Fruit fly (Drosophila melanogaster) Kc167 (cell line): ENCODE data around the gene CG9164.

ENCODE experiments used
- Myc ChIP-seq: fragments of >200 bp; optimal IDR thresholded peaks from 2 replicates; lab custom pipeline; 2017; ENCODE audit warnings: missing external identifiers
- Sin3A ChIP-seq: fragments of >200 bp; optimal IDR thresholded peaks from 2 replicates; lab custom pipeline; 2018; ENCODE audit warnings: missing external identifiers
- h ChIP-seq: fragments of >200 bp; optimal IDR thresholded peaks from 3 replicates; lab custom pipeline; 2018; ENCODE audit warnings: missing external identifiers
- insv ChIP-seq: fragments of >200 bp; optimal IDR thresholded peaks from 3 replicates; lab custom pipeline; 2018; ENCODE audit warnings: missing external identifiers
- psq ChIP-seq: fragments of >200 bp; optimal IDR thresholded peaks from 2 replicates; lab custom pipeline; 2017; ENCODE audit warnings: missing external identifiers
- ttk ChIP-seq: sonication (Bioruptor generic); optimal IDR thresholded peaks from 2 replicates; lab custom pipeline; 2017; ENCODE audit warnings: missing external identifiers

CG9164 gene

dm6 chrX:15385176-15386056 lies at the start of gene CG9164:
Gene CG9164, minus strand, starts transcription at chrX:15385441.
- TF ChIP-seq ttk (lab: Kevin White, UChicago) (no peak), psq (no peak), Sin3A (lab: Kevin White, UChicago) (no peak), insv (lab: Kevin White, UChicago) (no peak), Myc (lab: Kevin White, UChicago) (no peak), h (lab: Kevin White, UChicago) (no peak)

dm6 chrX:15406811-15407210 lies 21.6 kb upstream of the CG9164 start:
- TF ChIP-seq insv (lab: Kevin White, UChicago) = no peak
- TF ChIP-seq Sin3A (lab: Kevin White, UChicago) = no peak
- no peak for TF ChIP-seq Myc (lab: Kevin White, UChicago)
- no peak for TF ChIP-seq ttk (lab: Kevin White, UChicago)
- no peak for TF ChIP-seq psq
- TF ChIP-seq h (lab: Kevin White, UChicago) = no peak

- TF ChIP-seq Myc (lab: Kevin White, UChicago) (no peak), Sin3A (lab: Kevin White, UChicago) (no peak), insv (lab: Kevin White, UChicago) (no peak), psq (no peak), h (lab: Kevin White, UChicago) (no peak), ttk (lab: Kevin White, UChicago) (no peak)
These were observed 16.6 kb upstream of the CG9164 start for dm6 chrX:15401861-15402260.

dm6 chrX:15387344-15387743 lies 2.1 kb upstream of the CG9164 start:
- TF ChIP-seq Sin3A (lab: Kevin White, UChicago) = no peak

- TF ChIP-seq ttk (lab: Kevin White, UChicago) (no peak), Myc (lab: Kevin White, UChicago) (no peak), h (lab: Kevin White, UChicago) (no peak), insv (lab: Kevin White, UChicago) (no peak), Sin3A (lab: Kevin White, UChicago) (no peak), psq (no peak)
These were observed 1.5 kb downstream of the CG9164 start for dm6 chrX:15383513-15384373.

dm6 chrX:15380207-15380606 lies 5.0 kb downstream of the CG9164 start:
- TF ChIP-seq psq = no peak
- TF ChIP-seq ttk (lab: Kevin White, UChicago) = no peak
- no peak for TF ChIP-seq Sin3A (lab: Kevin White, UChicago)
- no peak for TF ChIP-seq Myc (lab: Kevin White, UChicago)
- TF ChIP-seq insv (lab: Kevin White, UChicago) = no peak
- TF ChIP-seq h (lab: Kevin White, UChicago) = no peak

- TF ChIP-seq Sin3A (lab: Kevin White, UChicago) (no peak), ttk (lab: Kevin White, UChicago) (no peak), psq (no peak), Myc (lab: Kevin White, UChicago) (no peak), insv (lab: Kevin White, UChicago) (no peak), h (lab: Kevin White, UChicago) (no peak)
These were observed 6.2 kb downstream of the CG9164 start, which contains the start of gene acj6 for dm6 chrX:15379014-15379491. Gene acj6, minus strand, starts transcription at chrX:15379064.

DNA sequence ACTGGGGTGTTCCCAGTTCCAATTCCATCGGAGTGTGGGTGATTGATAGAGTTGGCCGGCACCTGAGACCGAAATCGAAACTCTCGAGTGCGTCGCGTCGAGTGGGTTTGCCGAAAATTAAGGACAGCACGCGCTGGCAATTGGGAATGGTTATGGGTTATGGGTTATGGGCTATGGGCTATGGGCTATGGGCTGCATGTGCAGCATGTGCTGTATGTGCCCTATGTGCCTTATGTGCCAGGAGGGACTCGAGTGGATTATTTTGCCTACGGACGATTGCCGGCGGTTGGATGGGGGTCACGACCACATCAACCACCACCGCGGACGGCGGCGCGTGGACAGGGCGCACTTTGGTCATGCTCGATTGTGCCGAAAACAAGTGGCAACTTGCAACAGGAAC lies 15.1 kb downstream of the CG9164 start:
- TF ChIP-seq Myc (lab: Kevin White, UChicago) (no peak), ttk (lab: Kevin White, UChicago) (no peak), h (lab: Kevin White, UChicago) (no peak), psq (no peak), insv (lab: Kevin White, UChicago) (no peak)

dm6 chrX:15364467-15364866 lies 20.8 kb downstream of the CG9164 start:
- TF ChIP-seq h (lab: Kevin White, UChicago) (no peak), Myc (lab: Kevin White, UChicago) (no peak), Sin3A (lab: Kevin White, UChicago) (no peak), insv (lab: Kevin White, UChicago) (no peak), ttk (lab: Kevin White, UChicago) (no peak), psq (no peak)

dm6 chrX:15363649-15364048 lies 21.6 kb downstream of the CG9164 start:
- TF ChIP-seq ttk (lab: Kevin White, UChicago) = no peak
- no peak for TF ChIP-seq insv (lab: Kevin White, UChicago)
- no peak for TF ChIP-seq psq
- TF ChIP-seq Myc (lab: Kevin White, UChicago) = no peak
- TF ChIP-seq h (lab: Kevin White, UChicago) = no peak
- TF ChIP-seq Sin3A (lab: Kevin White, UChicago) = no peak

DNA sequence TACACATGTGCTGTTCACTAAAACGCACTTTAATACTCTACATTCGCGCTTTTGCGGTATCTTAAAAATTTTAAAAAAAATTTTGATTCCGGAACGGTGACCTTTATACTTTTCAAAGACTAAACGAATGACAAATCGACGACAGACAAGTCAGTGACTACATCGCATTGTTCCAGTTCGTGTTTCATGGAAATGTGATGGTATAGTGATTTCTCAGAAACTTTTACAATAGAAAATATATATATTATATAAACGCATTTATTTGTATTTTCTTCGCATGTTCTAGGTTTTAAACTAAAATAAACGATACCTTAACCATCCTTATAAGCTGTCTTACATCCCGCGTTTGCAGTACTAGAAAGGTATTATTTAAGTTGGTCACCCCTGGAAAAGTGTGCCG lies 24.3 kb downstream of the CG9164 start, which contains the start of gene Pp1-13C:
Pp1-13C (minus strand) TSS at position 101 of the 400 bp plus-strand sequence.
- no peak for TF ChIP-seq Myc (lab: Kevin White, UChicago)
- TF ChIP-seq ttk (lab: Kevin White, UChicago) = no peak
- TF ChIP-seq h (lab: Kevin White, UChicago) = no peak
- TF ChIP-seq Sin3A (lab: Kevin White, UChicago) = no peak
- TF ChIP-seq psq = no peak
- TF ChIP-seq insv (lab: Kevin White, UChicago) = no peak
